Fruit fly (Drosophila melanogaster) whole organism, embryonic: ENCODE results near the gene CG11164.

Experiments used
- Antp ChIP-seq: fragments of 200-800 bp; sonication (Bioruptor generic); optimal IDR thresholded peaks from 3 replicates; lab custom pipeline; 2016; ENCODE audit warnings: missing biosample characterization, missing genetic modification characterization
- B-H1 ChIP-seq: fragments of 200-800 bp; sonication (Bioruptor generic); IDR thresholded peaks from 3 replicates; pipeline ENCODE4 v1.3.6; 2022; ENCODE audit warnings: missing biosample characterization, missing genetic modification characterization
- Bdp1 ChIP-seq: fragments of 200-800 bp; sonication (Bioruptor generic); optimal IDR thresholded peaks from 3 replicates; lab custom pipeline; 2016; ENCODE audit warnings: missing biosample characterization, missing genetic modification characterization
- CG12236 ChIP-seq: fragments of 200-800 bp; sonication (Bioruptor generic); optimal IDR thresholded peaks from 2 replicates; lab custom pipeline; 2016; ENCODE audit warnings: missing biosample characterization, missing genetic modification characterization
- CG12659 ChIP-seq: fragments of 200-800 bp; sonication (Bioruptor generic); optimal IDR thresholded peaks from 3 replicates; lab custom pipeline; 2017; ENCODE audit warnings: mild to moderate bottlenecking, missing biosample characterization, missing genetic modification reagents, missing genetic modification characterization
- CG12942 ChIP-seq: fragments of 200-800 bp; sonication (Bioruptor generic); optimal IDR thresholded peaks from 3 replicates; lab custom pipeline; 2016; ENCODE audit warnings: missing biosample characterization, missing genetic modification characterization
- CG13287 ChIP-seq: fragments of 200-800 bp; sonication (Bioruptor generic); IDR thresholded peaks from 2 replicates; pipeline ENCODE4 v1.3.6; 2022; ENCODE audit warnings: missing biosample characterization, missing genetic modification characterization; ENCODE audit not compliant: partially characterized antibody
- CG13894 ChIP-seq: fragments of 200-800 bp; sonication (Bioruptor generic); optimal IDR thresholded peaks from 3 replicates; lab custom pipeline; 2018; ENCODE audit warnings: missing biosample characterization, mild to moderate bottlenecking, missing genetic modification characterization, moderate library complexity
- CG14860 ChIP-seq: fragments of 200-800 bp; sonication (Bioruptor generic); IDR thresholded peaks from 3 replicates; pipeline ENCODE4 v1.3.6; 2022; ENCODE audit warnings: missing biosample characterization, missing genetic modification characterization; ENCODE audit not compliant: partially characterized antibody
- CG15514 ChIP-seq: fragments of 200-800 bp; sonication (Bioruptor generic); optimal IDR thresholded peaks from 3 replicates; lab custom pipeline; 2017; ENCODE audit warnings: missing biosample characterization, missing genetic modification characterization, mild to moderate bottlenecking, moderate library complexity, missing genetic modification reagents
- CG16813 ChIP-seq: fragments of 200-800 bp; sonication (Bioruptor generic); IDR thresholded peaks from 3 replicates; pipeline ENCODE4 v1.3.6; 2022; ENCODE audit warnings: missing biosample characterization, missing genetic modification characterization; ENCODE audit not compliant: partially characterized antibody
- CG17359 ChIP-seq: fragments of 200-800 bp; sonication (Bioruptor generic); optimal IDR thresholded peaks from 3 replicates; lab custom pipeline; 2018; ENCODE audit warnings: missing biosample characterization, mild to moderate bottlenecking, missing genetic modification characterization, moderate library complexity
- CG17568 ChIP-seq: fragments of 200-800 bp; sonication (Bioruptor generic); optimal IDR thresholded peaks from 2 replicates; lab custom pipeline; 2018; ENCODE audit warnings: missing biosample characterization, mild to moderate bottlenecking, missing genetic modification characterization, moderate library complexity
- CG2129 ChIP-seq: fragments of 200-800 bp; sonication (Bioruptor generic); IDR thresholded peaks from 2 replicates; pipeline ENCODE4 v1.3.6; 2022; ENCODE audit warnings: missing biosample characterization, missing genetic modification characterization; ENCODE audit not compliant: partially characterized antibody
- CG3163 ChIP-seq: fragments of 200-800 bp; sonication (Bioruptor generic); optimal IDR thresholded peaks from 3 replicates; lab custom pipeline; 2016; ENCODE audit warnings: missing biosample characterization, missing genetic modification characterization
- CG3995 ChIP-seq: fragments of 200-800 bp; sonication (Bioruptor generic); optimal IDR thresholded peaks from 3 replicates; lab custom pipeline; 2016; ENCODE audit warnings: missing biosample characterization, missing genetic modification characterization
- CG42726 ChIP-seq: fragments of 200-800 bp; sonication (Bioruptor generic); IDR thresholded peaks from 2 replicates; pipeline ENCODE4 v1.3.6; 2022; ENCODE audit warnings: missing biosample characterization, missing genetic modification characterization; ENCODE audit not compliant: partially characterized antibody
- CG7963 ChIP-seq: fragments of 200-800 bp; sonication (Bioruptor generic); IDR thresholded peaks from 3 replicates; pipeline ENCODE4 v1.3.6; 2022; ENCODE audit warnings: missing biosample characterization, missing genetic modification characterization; ENCODE audit not compliant: partially characterized antibody
- CG7987 ChIP-seq: fragments of 200-800 bp; sonication (Bioruptor generic); optimal IDR thresholded peaks from 2 replicates; lab custom pipeline; 2018; ENCODE audit warnings: missing biosample characterization, mild to moderate bottlenecking, missing genetic modification characterization, moderate library complexity
- CG9932 ChIP-seq: fragments of 200-800 bp; sonication (Bioruptor generic); IDR thresholded peaks from 2 replicates; pipeline ENCODE4 v1.3.6; 2022; ENCODE audit warnings: missing biosample characterization, missing genetic modification characterization
- Dfd ChIP-seq, 2 experiments: fragments of >200 bp; optimal IDR thresholded peaks; 2 replicates each; lab custom pipeline; 2017; ENCODE audit warnings: missing biosample characterization in 2 of 2, missing genetic modification characterization in 2 of 2
- Dll ChIP-seq: fragments of 200-800 bp; sonication (Bioruptor generic); IDR thresholded peaks from 4 replicates; pipeline ENCODE4 v1.3.6; 2022; ENCODE audit warnings: missing biosample characterization, missing genetic modification characterization; ENCODE audit not compliant: partially characterized antibody
- Drgx ChIP-seq: fragments of 200-800 bp; sonication (Bioruptor generic); IDR thresholded peaks from 2 replicates; pipeline ENCODE4 v1.3.6; 2022; ENCODE audit warnings: missing biosample characterization, missing genetic modification characterization
- E2f2 ChIP-seq: fragments of 200-800 bp; sonication (Bioruptor generic); IDR thresholded peaks from 2 replicates; pipeline ENCODE4 v1.3.6; 2022; ENCODE audit warnings: missing biosample characterization, missing genetic modification characterization
- HmgD ChIP-seq: fragments of 200-800 bp; sonication (Bioruptor generic); optimal IDR thresholded peaks from 3 replicates; lab custom pipeline; 2016; ENCODE audit warnings: missing biosample characterization, missing genetic modification characterization
- Hr51 ChIP-seq, 2 experiments: fragments of 200-800 bp; sonication (Bioruptor generic); optimal IDR thresholded peaks; 2 replicates in 1 of 2; 3 replicates in 1 of 2; lab custom pipeline; 2016 to 2018; ENCODE audit warnings: missing biosample characterization in 2 of 2, missing genetic modification characterization in 2 of 2, mild to moderate bottlenecking in 1 of 2, moderate library complexity in 1 of 2
- MBD-R2 ChIP-seq: fragments of 200-800 bp; sonication (Bioruptor generic); IDR thresholded peaks from 2 replicates; pipeline ENCODE4 v1.3.6; 2022; ENCODE audit warnings: missing biosample characterization, missing genetic modification characterization
- Spps ChIP-seq: fragments of 200-800 bp; sonication (Bioruptor generic); optimal IDR thresholded peaks from 2 replicates; lab custom pipeline; 2018; ENCODE audit warnings: missing biosample characterization, mild to moderate bottlenecking, missing genetic modification characterization
- aop ChIP-seq: fragments of 200-800 bp; sonication (Bioruptor generic); IDR thresholded peaks from 2 replicates; pipeline ENCODE4 v1.3.6; 2022; ENCODE audit warnings: missing biosample characterization, missing genetic modification characterization
- dan ChIP-seq: fragments of 200-800 bp; sonication (Bioruptor generic); IDR thresholded peaks from 2 replicates; pipeline ENCODE4 v1.3.6; 2022; ENCODE audit warnings: missing biosample characterization, missing genetic modification characterization
- emc ChIP-seq: fragments of 200-800 bp; sonication (Bioruptor generic); optimal IDR thresholded peaks from 2 replicates; lab custom pipeline; 2016; ENCODE audit warnings: missing biosample characterization, missing genetic modification characterization
- ftz-f1 ChIP-seq: fragments of 200-800 bp; sonication (Bioruptor generic); optimal IDR thresholded peaks from 2 replicates; lab custom pipeline; 2016; ENCODE audit warnings: missing biosample characterization, missing genetic modification characterization
- grau ChIP-seq: fragments of 200-800 bp; optimal IDR thresholded peaks from 3 replicates; lab custom pipeline; 2019; ENCODE audit warnings: missing biosample characterization, mild to moderate bottlenecking, missing genetic modification characterization, moderate library complexity
- gsb-n ChIP-seq: fragments of 200-800 bp; sonication (Bioruptor generic); optimal IDR thresholded peaks from 3 replicates; lab custom pipeline; 2018; ENCODE audit warnings: missing biosample characterization, mild to moderate bottlenecking, missing genetic modification characterization
- inv ChIP-seq: fragments of 200-800 bp; sonication (Bioruptor generic); IDR thresholded peaks from 2 replicates; pipeline ENCODE4 v1.3.6; 2022; ENCODE audit warnings: missing biosample characterization, missing genetic modification characterization; ENCODE audit not compliant: partially characterized antibody
- kah ChIP-seq: fragments of 200-800 bp; sonication (Bioruptor generic); optimal IDR thresholded peaks from 2 replicates; lab custom pipeline; 2018; ENCODE audit warnings: missing biosample characterization, mild to moderate bottlenecking, missing genetic modification characterization
- knrl ChIP-seq: fragments of 200-800 bp; sonication (Bioruptor generic); IDR thresholded peaks from 3 replicates; pipeline ENCODE4 v1.3.6; 2022; ENCODE audit warnings: missing biosample characterization, missing genetic modification characterization; ENCODE audit not compliant: partially characterized antibody
- lilli ChIP-seq: fragments of 200-800 bp; sonication (Bioruptor generic); optimal IDR thresholded peaks from 3 replicates; lab custom pipeline; 2016; ENCODE audit warnings: missing biosample characterization, missing genetic modification characterization
- mld ChIP-seq: fragments of 200-800 bp; sonication (Bioruptor generic); IDR thresholded peaks from 3 replicates; pipeline ENCODE4 v1.3.6; 2022; ENCODE audit warnings: missing biosample characterization, missing genetic modification characterization; ENCODE audit not compliant: partially characterized antibody
- nerfin-2 ChIP-seq: fragments of 200-800 bp; sonication (Bioruptor generic); IDR thresholded peaks from 2 replicates; pipeline ENCODE4 v1.3.6; 2022; ENCODE audit warnings: missing biosample characterization, missing genetic modification characterization; ENCODE audit not compliant: partially characterized antibody
- nmo ChIP-seq: fragments of 200-800 bp; sonication (Bioruptor generic); optimal IDR thresholded peaks from 2 replicates; lab custom pipeline; 2018; ENCODE audit warnings: missing biosample characterization, mild to moderate bottlenecking, missing genetic modification characterization, moderate library complexity
- onecut ChIP-seq: fragments of 200-800 bp; sonication (Bioruptor generic); IDR thresholded peaks from 2 replicates; pipeline ENCODE4 v1.3.6; 2022; ENCODE audit warnings: missing biosample characterization, missing genetic modification characterization
- peb ChIP-seq: fragments of 200-800 bp; sonication (Bioruptor generic); IDR thresholded peaks from 2 replicates; pipeline ENCODE4 v1.3.6; 2022; ENCODE audit warnings: missing biosample characterization, missing genetic modification characterization
- phol ChIP-seq: fragments of 200-800 bp; sonication (Bioruptor generic); optimal IDR thresholded peaks from 3 replicates; lab custom pipeline; 2018; ENCODE audit warnings: missing biosample characterization, mild to moderate bottlenecking, missing genetic modification characterization, moderate library complexity
- pum ChIP-seq: fragments of 200-800 bp; sonication (Bioruptor generic); optimal IDR thresholded peaks from 2 replicates; lab custom pipeline; 2016; ENCODE audit warnings: missing biosample characterization, missing genetic modification characterization
- tna ChIP-seq: fragments of 200-800 bp; sonication (Bioruptor generic); IDR thresholded peaks from 2 replicates; pipeline ENCODE4 v1.3.6; 2022; ENCODE audit warnings: missing biosample characterization, missing genetic modification characterization; ENCODE audit not compliant: partially characterized antibody
- trem ChIP-seq: fragments of 200-800 bp; optimal IDR thresholded peaks from 3 replicates; lab custom pipeline; 2019; ENCODE audit warnings: missing biosample characterization, mild to moderate bottlenecking, missing genetic modification characterization, moderate library complexity
- twi ChIP-seq: fragments of 200-800 bp; optimal IDR thresholded peaks from 2 replicates; lab custom pipeline; 2019; ENCODE audit warnings: missing biosample characterization, mild to moderate bottlenecking, missing genetic modification characterization, moderate library complexity
- zen2 ChIP-seq: fragments of 200-800 bp; sonication (Bioruptor generic); IDR thresholded peaks from 3 replicates; pipeline ENCODE4 v1.3.6; 2022; ENCODE audit warnings: missing biosample characterization, missing genetic modification characterization; ENCODE audit not compliant: partially characterized antibody

Gene CG11164

dm6 chrX:13717982-13718402 is 50.2 kb downstream of the CG11164 start, which contains the start of gene Nadsyn (continued):
- TF ChIP-seq nerfin-2 = peak; percentile 50; the same call in 1 of the 2 replicates
- no peak for TF ChIP-seq CG12942 (GFP tag; lab: Kevin White, UChicago)
- TF ChIP-seq CG7987 = no peak
- TF ChIP-seq nmo (GFP tag; lab: Kevin White, UChicago) = peak; percentile 18
- no peak for TF ChIP-seq dan (GFP tag; lab: Robert Waterston, UW)
- peak; percentile 70 for TF ChIP-seq inv (GFP tag; lab: Robert Waterston, UW)
- peak; percentile 70 for TF ChIP-seq onecut (GFP tag; lab: Robert Waterston, UW)
- TF ChIP-seq CG13894 = no peak
- TF ChIP-seq CG15514 = peak; percentile 39
- TF ChIP-seq CG14860 = peak; percentile 69
- TF ChIP-seq Hr51 (GFP tag; optimal IDR thresholded peaks at IDR 0.05; lab: Kevin White, UChicago) = no peak
- peak; percentile 74 for TF ChIP-seq ftz-f1 (GFP tag; lab: Kevin White, UChicago)
- TF ChIP-seq Dll = peak; percentile 82
- peak; percentile 82; the same call in 2 of the 3 replicates for TF ChIP-seq CG7963 (GFP tag; lab: Robert Waterston, UW)
- no peak for TF ChIP-seq emc (GFP tag; lab: Kevin White, UChicago)
- no peak for TF ChIP-seq B-H1 (GFP tag; lab: Robert Waterston, UW)
- TF ChIP-seq mld (GFP tag; lab: Robert Waterston, UW) = peak; percentile 74
- peak; percentile 77 for TF ChIP-seq E2f2 (GFP tag; lab: Robert Waterston, UW)
- no peak for TF ChIP-seq Antp (GFP tag; lab: Kevin White, UChicago)
- TF ChIP-seq CG17359 (tag; lab: Kevin White, UChicago) = no peak
- TF ChIP-seq tna (GFP tag; lab: Robert Waterston, UW) = peak; percentile 78
- TF ChIP-seq CG2129 (GFP tag; lab: Robert Waterston, UW) = peak; percentile 65; the same call in 1 of the 2 replicates
- TF ChIP-seq CG13287 (GFP tag; lab: Robert Waterston, UW) = peak; percentile 85
- TF ChIP-seq knrl (GFP tag; lab: Robert Waterston, UW) = peak; percentile 84
- no peak for TF ChIP-seq gsb-n (tag; lab: Kevin White, UChicago)
- no peak for TF ChIP-seq CG12236
- TF ChIP-seq zen2 (GFP tag; lab: Robert Waterston, UW) = peak; percentile 71
- TF ChIP-seq Drgx = no peak
- TF ChIP-seq CG17568 (GFP tag; lab: Kevin White, UChicago) = no peak
- TF ChIP-seq HmgD (GFP tag; lab: Kevin White, UChicago) = no peak
- TF ChIP-seq CG16813 = peak; percentile 80
- TF ChIP-seq CG42726 (GFP tag; lab: Robert Waterston, UW) = peak; percentile 66; the same call in 1 of the 2 replicates
- peak; percentile 9 for TF ChIP-seq lilli (GFP tag; lab: Kevin White, UChicago)
- no peak for TF ChIP-seq CG3163 (GFP tag; lab: Kevin White, UChicago)
- peak; percentile 51 for TF ChIP-seq trem (tag; lab: Kevin White, UChicago)
- TF ChIP-seq CG9932 (GFP tag; lab: Robert Waterston, UW) = 0 out of 2 replicates have a peak, but pooled peaks have one; percentile 17
- no peak for TF ChIP-seq aop (GFP tag; lab: Robert Waterston, UW)
- TF ChIP-seq phol = peak; percentile 19
- TF ChIP-seq kah (GFP tag; lab: Kevin White, UChicago) = no peak
- TF ChIP-seq MBD-R2 (GFP tag; lab: Robert Waterston, UW) = peak; percentile 73
- no peak for TF ChIP-seq peb (GFP tag; lab: Robert Waterston, UW)
- no peak for TF ChIP-seq pum (GFP tag; lab: Kevin White, UChicago)
- no peak for TF ChIP-seq Bdp1 (GFP tag; lab: Kevin White, UChicago)
- TF ChIP-seq grau (tag; lab: Kevin White, UChicago) = no peak
- peak; percentile 49 for TF ChIP-seq CG12659 (GFP tag; lab: Kevin White, UChicago)
- no peak for TF ChIP-seq twi (tag; lab: Kevin White, UChicago)
- TF ChIP-seq Spps = no peak
- peak; percentile 73 for TF ChIP-seq CG3995 (GFP tag; lab: Kevin White, UChicago)
- no peak for TF ChIP-seq Dfd (GFP tag; optimal IDR thresholded peaks at IDR 0.05; lab: Kevin White, UChicago)
